Worm (Caenorhabditis elegans) whole organism, L4/young adult: ENCODE results near the gene F35E8.2.
"Not testable (repeated sequence)": the region's sequence is repeated elsewhere in the genome, so short reads cannot be mapped to it uniquely, and the experiment has no call there.

Source experiments
- W03F9.2 ChIP-seq: fragments of 150-350 bp; optimal IDR thresholded peaks from 2 replicates; lab custom pipeline; 2014; ENCODE audit warnings: missing biosample characterization, missing genetic modification characterization
- dao-5 ChIP-seq: sonication (generic microtip); optimal IDR thresholded peaks from 2 replicates; lab custom pipeline; 2016; ENCODE audit warnings: missing genotype, missing genetic modification characterization, moderate library complexity, missing compliant biosample characterization
- him-1 ChIP-seq: sonication (generic microtip); optimal IDR thresholded peaks from 2 replicates; lab custom pipeline; 2016; ENCODE audit warnings: missing genotype, missing genetic modification reagents, missing genetic modification characterization, missing compliant biosample characterization

Gene F35E8.2

DNA sequence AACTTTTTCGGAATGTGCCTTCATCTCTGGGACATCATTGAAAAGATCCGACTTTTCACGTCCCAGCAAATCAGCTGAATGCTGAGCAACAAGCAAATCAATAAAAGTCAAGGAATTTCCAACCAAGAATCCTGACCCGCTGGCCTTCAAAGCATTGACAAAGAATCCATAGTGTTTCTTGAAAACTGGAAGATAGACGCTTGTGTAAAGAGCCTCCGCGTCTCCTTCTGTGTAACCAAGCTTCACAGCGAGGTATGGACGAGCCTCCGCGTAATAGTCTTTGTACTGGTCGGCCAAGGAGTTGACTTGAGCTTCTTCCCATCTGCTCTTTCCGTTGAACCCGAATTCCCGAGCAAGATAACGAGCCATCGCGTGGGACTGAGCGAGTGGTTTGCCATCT, 9.8 kb downstream of the F35E8.2 start:
- TF ChIP-seq dao-5 (no peak), him-1 (tag; lab: Kevin White, UChicago) (no peak), W03F9.2 (tag; lab: Kevin White, UChicago) (no peak)

ce11 chrV:15915919-15916318, 10.5 kb downstream of the F35E8.2 start, which contains the start of gene gst-38:
Gene gst-38, minus strand, starts transcription at chrV:15916070.
- TF ChIP-seq dao-5 = no peak
- TF ChIP-seq W03F9.2 (tag; lab: Kevin White, UChicago) = no peak
- no peak for TF ChIP-seq him-1 (tag; lab: Kevin White, UChicago)

ce11 chrV:15917458-15917857, 12.0 kb downstream of the F35E8.2 start, which contains the start of gene F35E8.9:
Gene F35E8.9, minus strand, starts transcription at chrV:15917558.
- TF ChIP-seq W03F9.2 (tag; lab: Kevin White, UChicago) = no peak
- TF ChIP-seq him-1 (tag; lab: Kevin White, UChicago) = no peak
- no peak for TF ChIP-seq dao-5

- TF ChIP-seq W03F9.2 (tag; lab: Kevin White, UChicago) (no peak), him-1 (tag; lab: Kevin White, UChicago) (no peak), dao-5 (no peak)
These were observed 14.8 kb downstream of the F35E8.2 start, which contains the start of gene F35E8.10 for ce11 chrV:15920273-15920672. Gene F35E8.10, minus strand, starts transcription at chrV:15920373.

DNA sequence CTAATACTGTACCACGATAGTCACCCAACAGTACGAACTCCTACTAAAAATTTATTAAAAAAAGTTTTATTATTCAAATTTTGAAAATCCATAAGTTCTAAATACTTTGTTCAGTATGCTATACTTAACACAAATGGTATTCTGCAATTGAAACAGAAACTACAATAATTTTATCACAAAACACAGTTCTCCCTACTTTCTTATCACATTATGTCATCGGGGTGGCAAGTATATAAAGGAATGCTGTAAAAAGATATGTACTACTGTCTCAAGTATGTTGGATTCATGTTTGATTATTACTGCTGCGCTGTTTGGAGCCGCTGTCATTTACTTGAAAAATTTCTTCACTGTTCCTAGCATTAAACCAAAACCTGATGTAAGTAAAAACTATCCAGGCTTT, 15.6 kb downstream of the F35E8.2 start, which contains the start of gene cdr-1:
cdr-1 (plus strand) TSS at position 208 of the 400 bp plus-strand sequence.
- TF ChIP-seq dao-5 = no peak
- no peak for TF ChIP-seq W03F9.2 (tag; lab: Kevin White, UChicago)
- TF ChIP-seq him-1 (tag; lab: Kevin White, UChicago) = no peak

ce11 chrV:15922979-15923378, 17.5 kb downstream of the F35E8.2 start, which contains the start of gene F35E8.13:
Gene F35E8.13, plus strand, starts transcription at chrV:15923279.
- TF ChIP-seq W03F9.2 (tag; lab: Kevin White, UChicago) (no peak), dao-5 (no peak), him-1 (tag; lab: Kevin White, UChicago) (no peak)

ce11 chrV:15924307-15924706, 18.8 kb downstream of the F35E8.2 start, which contains the start of gene nhr-108:
Gene nhr-108, minus strand, starts transcription at chrV:15924472.
- TF ChIP-seq W03F9.2 (tag; lab: Kevin White, UChicago) = no peak
- no peak for TF ChIP-seq dao-5
- TF ChIP-seq him-1 (tag; lab: Kevin White, UChicago) = no peak

ce11 chrV:15928325-15928724, 22.9 kb downstream of the F35E8.2 start, which contains the start of gene pzf-1:
Gene pzf-1, minus strand, starts transcription at chrV:15928425.
- TF ChIP-seq W03F9.2 (tag; lab: Kevin White, UChicago) (no peak), him-1 (tag; lab: Kevin White, UChicago) (no peak), dao-5 (no peak)

DNA sequence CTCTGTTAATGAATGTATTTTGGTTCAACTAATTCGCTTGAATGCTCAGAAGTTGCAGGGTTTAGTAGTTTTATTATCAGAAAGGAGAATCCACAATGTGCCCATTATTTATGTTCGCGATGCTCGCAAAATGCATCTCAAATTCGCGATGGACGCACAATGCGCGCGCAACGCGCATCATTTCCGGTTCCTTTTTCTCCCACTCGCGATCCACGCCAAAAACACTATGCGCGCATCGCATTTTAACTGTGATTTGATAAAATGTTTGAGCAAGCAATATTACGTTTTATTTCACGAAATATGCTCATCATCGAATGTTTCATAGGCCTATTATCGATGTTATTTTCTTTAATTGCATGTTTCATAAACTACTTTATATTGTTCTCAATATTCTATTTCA, 24.4 kb downstream of the F35E8.2 start, which contains the start of gene srbc-77:
srbc-77 (plus strand) TSS at position 301 of the 400 bp plus-strand sequence.
- not testable (repeated sequence) for TF ChIP-seq dao-5; him-1 (tag; lab: Kevin White, UChicago); W03F9.2 (tag; lab: Kevin White, UChicago)

DNA sequence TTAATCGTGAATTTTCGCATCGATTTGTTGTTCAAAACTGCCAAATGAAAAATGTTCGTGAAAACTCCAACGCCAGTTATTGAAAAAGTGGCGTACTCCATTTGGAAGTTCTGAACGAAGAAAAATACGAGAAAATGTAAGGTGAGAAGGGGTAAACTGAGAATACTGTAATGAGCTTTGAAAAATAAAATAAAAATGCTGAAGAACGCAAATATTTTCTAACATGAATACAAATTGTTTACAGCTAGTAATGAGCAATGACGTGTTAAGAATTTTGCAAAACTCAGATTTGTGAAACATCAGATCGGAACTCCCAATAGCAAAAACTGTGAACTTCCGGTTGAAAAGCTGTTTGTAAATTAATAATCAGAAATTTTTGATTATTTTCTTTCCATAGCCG, 26.9 kb downstream of the F35E8.2 start, which contains the start of gene srw-26:
srw-26 (minus strand) TSS at position 101 of the 400 bp plus-strand sequence.
- TF ChIP-seq W03F9.2 (tag; lab: Kevin White, UChicago) (no peak), dao-5 (no peak), him-1 (tag; lab: Kevin White, UChicago) (no peak)

DNA sequence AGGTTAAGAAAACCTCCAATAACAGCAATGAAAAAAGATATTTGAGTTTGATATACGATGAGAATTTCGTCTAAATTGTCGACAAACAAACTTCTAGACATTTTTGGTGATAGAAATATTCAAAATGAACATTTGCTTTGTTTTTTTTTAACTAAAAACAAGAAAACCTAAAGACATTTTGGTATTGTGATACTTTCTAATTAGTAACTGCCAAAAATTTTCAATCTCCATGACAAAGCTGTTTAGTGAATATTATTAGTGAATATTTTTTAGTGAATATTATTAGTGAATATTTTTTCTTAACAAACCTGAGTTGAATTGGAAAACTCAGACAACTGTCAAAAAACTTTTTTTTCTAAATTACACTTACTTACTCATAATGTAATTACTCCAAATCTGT, 34.8 kb downstream of the F35E8.2 start, which contains the start of gene srw-55:
srw-55 (minus strand) TSS at position 101 of the 400 bp plus-strand sequence.
- TF ChIP-seq W03F9.2 (tag; lab: Kevin White, UChicago) (no peak), him-1 (tag; lab: Kevin White, UChicago) (no peak), dao-5 (no peak)

DNA sequence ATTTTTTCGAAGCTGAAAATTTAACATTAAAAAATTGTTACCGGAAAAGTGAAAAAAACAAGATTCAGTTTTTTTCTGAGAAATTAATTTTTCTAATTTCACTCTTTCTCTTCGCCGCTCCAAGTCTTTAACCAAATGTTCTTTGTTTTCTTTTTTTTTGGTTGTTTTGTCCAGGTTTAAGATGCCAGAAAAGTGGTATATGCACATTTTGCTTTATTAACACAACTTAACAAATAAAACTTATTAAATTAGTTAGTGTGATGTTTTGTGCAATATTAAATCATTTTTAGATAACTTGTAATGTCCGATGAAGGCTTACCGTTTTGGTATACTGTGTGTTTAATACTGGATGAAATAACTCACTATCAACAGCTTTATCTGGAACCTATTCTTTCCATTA, 37.7 kb downstream of the F35E8.2 start, which contains the start of gene srw-53:
srw-53 (plus strand) TSS at position 301 of the 400 bp plus-strand sequence.
- TF ChIP-seq W03F9.2 (tag; lab: Kevin White, UChicago) = no peak
- no peak for TF ChIP-seq him-1 (tag; lab: Kevin White, UChicago)

ce11 chrV:15950903-15951302, 45.4 kb downstream of the F35E8.2 start, which contains the start of gene srw-59:
Gene srw-59, minus strand, starts transcription at chrV:15951003.
- TF ChIP-seq him-1 (tag; lab: Kevin White, UChicago) (no peak), dao-5 (no peak)

DNA sequence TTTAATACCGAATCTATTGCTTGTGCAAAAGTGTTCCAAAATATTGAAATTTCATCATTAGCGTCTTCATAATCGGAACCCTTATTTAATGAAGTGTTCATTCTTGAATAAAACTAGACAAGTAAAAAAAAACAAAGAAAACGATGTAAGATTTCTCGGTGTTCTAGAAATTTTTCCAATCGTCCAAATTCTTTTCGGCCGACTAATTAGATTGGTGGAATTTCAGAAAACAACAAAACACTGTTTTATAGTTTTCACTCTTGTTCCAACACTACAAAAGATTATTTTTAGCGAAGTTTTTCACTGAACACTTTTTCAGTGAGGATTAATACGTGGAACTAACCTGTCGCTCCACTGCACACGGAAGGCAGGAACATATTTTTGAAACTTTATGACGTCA, 47.3 kb downstream of the F35E8.2 start, which contains the start of gene srw-56:
srw-56 (minus strand) TSS at position 101 of the 400 bp plus-strand sequence.
- TF ChIP-seq W03F9.2 (tag; lab: Kevin White, UChicago) (no peak), dao-5 (no peak), him-1 (tag; lab: Kevin White, UChicago) (no peak)
